Fruit fly (Drosophila melanogaster): Measurements from ENCODE around the gene CG31687.

dm6 chr2L:20479694-20480093 is 29.7 kb downstream of the CG31687 start:
- TF ChIP-seq Clk (GFP tag; optimal IDR thresholded peaks at IDR 0.05), result no peak
- no peak for TF ChIP-seq Mnt (GFP tag; optimal IDR thresholded peaks at IDR 0.05)
- TF ChIP-seq CG12768 (GFP tag; optimal IDR thresholded peaks at IDR 0.05), result no peak
- TF ChIP-seq CG11617 (GFP tag; optimal IDR thresholded peaks at IDR 0.05), result no peak
- TF ChIP-seq CG33017 (tag; optimal IDR thresholded peaks at IDR 0.05), result no peak
- TF ChIP-seq kay (GFP tag; ENCODE audit: borderline replicate concordance), result no peak
- TF ChIP-seq cic (GFP tag; optimal IDR thresholded peaks at IDR 0.05), result no peak
- no peak for TF ChIP-seq CG14711 (tag; optimal IDR thresholded peaks at IDR 0.05)
- TF ChIP-seq ovo (GFP tag; optimal IDR thresholded peaks at IDR 0.05), result no peak
